Worm (Caenorhabditis elegans) whole organism, young adult: ENCODE data around the gene F47B8.2.

Source experiments
- B0019.2 ChIP-seq: fragments of 200-800 bp; sonication (Bioruptor generic); conservative IDR thresholded peaks from 2 replicates; pipeline ENCODE4 v1.3.6; 2022; ENCODE audit warnings: missing genetic modification reagents, missing genetic modification characterization, missing compliant biosample characterization
- B0035.1 ChIP-seq: sonication (generic microtip); optimal IDR thresholded peaks from 2 replicates; lab custom pipeline; 2016; ENCODE audit warnings: missing genetic modification characterization, mild to moderate bottlenecking, missing compliant biosample characterization, missing genotype, missing genetic modification reagents
- F23B12.7 ChIP-seq: sonication (generic microtip); optimal IDR thresholded peaks from 2 replicates; lab custom pipeline; 2017; ENCODE audit warnings: missing genetic modification characterization, mild to moderate bottlenecking, missing compliant biosample characterization, antibody characterized with exemption, moderate library complexity; ENCODE audit not compliant: insufficient read depth
- F33H1.4 ChIP-seq: fragments of 200-800 bp; sonication (Bioruptor generic); IDR thresholded peaks from 2 replicates; pipeline ENCODE4 v1.3.6; 2022; ENCODE audit warnings: missing genetic modification reagents, missing genetic modification characterization, missing compliant biosample characterization
- F37B4.10 ChIP-seq: fragments of 200-800 bp; sonication (Bioruptor generic); IDR thresholded peaks from 2 replicates; pipeline ENCODE4 v1.3.6; 2022; ENCODE audit warnings: missing genetic modification characterization, missing compliant biosample characterization
- F49E8.2 ChIP-seq: sonication (generic microtip); optimal IDR thresholded peaks from 3 replicates; lab custom pipeline; 2017; ENCODE audit warnings: missing genetic modification characterization, mild to moderate bottlenecking, missing compliant biosample characterization, antibody characterized with exemption, moderate library complexity; ENCODE audit not compliant: insufficient read depth
- F52B5.7 ChIP-seq: sonication (generic microtip); optimal IDR thresholded peaks from 2 replicates; lab custom pipeline; 2016; ENCODE audit warnings: mild to moderate bottlenecking, missing genetic modification characterization, missing compliant biosample characterization
- F55B11.4 ChIP-seq: sonication (generic microtip); optimal IDR thresholded peaks from 2 replicates; lab custom pipeline; 2016; ENCODE audit warnings: missing compliant biosample characterization, missing genetic modification characterization, borderline replicate concordance; ENCODE audit not compliant: insufficient read depth
- F57A8.1 ChIP-seq: fragments of 200-800 bp; sonication (Bioruptor generic); optimal IDR thresholded peaks from 2 replicates; lab custom pipeline; 2018; ENCODE audit warnings: mild to moderate bottlenecking, missing genetic modification characterization, moderate library complexity, missing compliant biosample characterization
- K12H6.12 ChIP-seq: fragments of 200-800 bp; sonication (Bioruptor generic); optimal IDR thresholded peaks from 2 replicates; lab custom pipeline; 2018; ENCODE audit warnings: mild to moderate bottlenecking, missing genetic modification characterization, missing compliant biosample characterization
- T07F8.4 ChIP-seq: sonication (generic microtip); optimal IDR thresholded peaks from 2 replicates; lab custom pipeline; 2016; ENCODE audit warnings: mild to moderate bottlenecking, missing genetic modification characterization, moderate library complexity, missing compliant biosample characterization
- T26A5.8 ChIP-seq: sonication (generic microtip); optimal IDR thresholded peaks from 2 replicates; lab custom pipeline; 2016; ENCODE audit warnings: missing genetic modification characterization, missing compliant biosample characterization
- Y67H2A.10 ChIP-seq: fragments of 200-800 bp; sonication (Bioruptor generic); conservative IDR thresholded peaks from 2 replicates; pipeline ENCODE4 v1.3.6; 2022; ENCODE audit warnings: missing genetic modification reagents, missing genetic modification characterization, missing compliant biosample characterization
- aptf-2 ChIP-seq: fragments of 200-800 bp; sonication (Bioruptor generic); conservative IDR thresholded peaks from 2 replicates; pipeline ENCODE4 v1.3.6; 2022; ENCODE audit warnings: missing genetic modification reagents, missing genetic modification characterization, missing compliant biosample characterization
- aptf-3 ChIP-seq: fragments of 200-800 bp; sonication (Bioruptor generic); IDR thresholded peaks from 2 replicates; pipeline ENCODE4 v1.3.6; 2022; ENCODE audit warnings: missing genetic modification characterization, missing compliant biosample characterization
- attf-3 ChIP-seq: fragments of 200-800 bp; sonication (Bioruptor generic); conservative IDR thresholded peaks from 2 replicates; pipeline ENCODE4 v1.3.6; 2022; ENCODE audit warnings: missing genetic modification reagents, missing genetic modification characterization, missing compliant biosample characterization
- attf-6 ChIP-seq: fragments of 200-800 bp; sonication (Bioruptor generic); IDR thresholded peaks from 2 replicates; pipeline ENCODE4 v1.3.6; 2022; ENCODE audit warnings: missing genetic modification reagents, missing genetic modification characterization, missing compliant biosample characterization
- ccch-3 ChIP-seq: fragments of 200-800 bp; sonication (Bioruptor generic); optimal IDR thresholded peaks from 2 replicates; lab custom pipeline; 2018; ENCODE audit warnings: mild to moderate bottlenecking, missing genetic modification characterization, missing compliant biosample characterization
- cebp-1 ChIP-seq, 2 experiments: fragments of 200-800 bp in 1 of 2; sonication (Bioruptor generic) in 1 of 2; sonication (generic microtip) in 1 of 2; IDR thresholded peaks in 1 of 2; optimal IDR thresholded peaks in 1 of 2; 2 replicates each; pipeline versions ENCODE4 v1.3.6 to Lab custom; 2017 to 2022; ENCODE audit warnings: missing compliant biosample characterization in 2 of 2, missing genetic modification characterization in 2 of 2, mild to moderate bottlenecking in 1 of 2, missing genetic modification reagents in 1 of 2, moderate library complexity in 1 of 2
- cebp-2 ChIP-seq: fragments of 200-800 bp; sonication (Bioruptor generic); IDR thresholded peaks from 2 replicates; pipeline ENCODE4 v1.3.6; 2022; ENCODE audit warnings: missing genetic modification characterization, missing compliant biosample characterization
- ceh-40 ChIP-seq: fragments of 200-800 bp; sonication (Bioruptor generic); IDR thresholded peaks from 2 replicates; pipeline ENCODE4 v1.3.6; 2022; ENCODE audit warnings: missing genetic modification characterization, missing compliant biosample characterization
- ceh-91 ChIP-seq: fragments of 200-800 bp; sonication (Bioruptor generic); IDR thresholded peaks from 2 replicates; pipeline ENCODE4 v1.3.6; 2022; ENCODE audit warnings: missing genetic modification reagents, missing genetic modification characterization, missing compliant biosample characterization
- dpff-1 ChIP-seq: sonication (generic microtip); optimal IDR thresholded peaks from 2 replicates; lab custom pipeline; 2017; ENCODE audit warnings: mild to moderate bottlenecking, missing genetic modification characterization, missing compliant biosample characterization
- egl-44 ChIP-seq: fragments of 200-800 bp; sonication (Bioruptor generic); IDR thresholded peaks from 2 replicates; pipeline ENCODE4 v1.3.6; 2022; ENCODE audit warnings: missing genetic modification reagents, missing genetic modification characterization, missing compliant biosample characterization
- egrh-3 ChIP-seq: fragments of 200-800 bp; sonication (Bioruptor generic); IDR thresholded peaks from 2 replicates; pipeline ENCODE4 v1.3.6; 2022; ENCODE audit warnings: missing genetic modification reagents, missing genetic modification characterization, missing compliant biosample characterization
- fkh-3 ChIP-seq: sonication (generic microtip); optimal IDR thresholded peaks from 2 replicates; lab custom pipeline; 2016; ENCODE audit warnings: mild to moderate bottlenecking, missing genetic modification characterization, missing compliant biosample characterization
- him-1 ChIP-seq: sonication (generic microtip); optimal IDR thresholded peaks from 2 replicates; lab custom pipeline; 2016; ENCODE audit warnings: missing genotype, missing genetic modification reagents, missing genetic modification characterization, missing compliant biosample characterization
- hmg-20 ChIP-seq: fragments of 200-800 bp; sonication (Bioruptor generic); IDR thresholded peaks from 2 replicates; pipeline ENCODE4 v1.3.6; 2022; ENCODE audit warnings: missing genetic modification reagents, missing genetic modification characterization, missing compliant biosample characterization
- lin-26 ChIP-seq: fragments of 200-800 bp; sonication (Bioruptor generic); IDR thresholded peaks from 2 replicates; pipeline ENCODE4 v1.3.6; 2022; ENCODE audit warnings: missing genetic modification reagents, missing genetic modification characterization, missing compliant biosample characterization
- lin-40 ChIP-seq: sonication (generic microtip); optimal IDR thresholded peaks from 2 replicates; lab custom pipeline; 2016; ENCODE audit warnings: missing genetic modification characterization, mild to moderate bottlenecking, missing compliant biosample characterization, missing genotype, missing genetic modification reagents
- lir-1 ChIP-seq: fragments of 200-800 bp; sonication (Bioruptor generic); conservative IDR thresholded peaks from 2 replicates; pipeline ENCODE4 v1.3.6; 2022; ENCODE audit warnings: missing genetic modification reagents, missing genetic modification characterization, missing compliant biosample characterization
- lsy-27 ChIP-seq: sonication (generic microtip); optimal IDR thresholded peaks from 2 replicates; lab custom pipeline; 2017; ENCODE audit warnings: missing genetic modification characterization, mild to moderate bottlenecking, missing compliant biosample characterization, antibody characterized with exemption, missing genotype, borderline replicate concordance; ENCODE audit not compliant: insufficient read depth
- madf-10 ChIP-seq: sonication (generic microtip); optimal IDR thresholded peaks from 2 replicates; lab custom pipeline; 2016; ENCODE audit warnings: mild to moderate bottlenecking, missing genetic modification characterization, missing compliant biosample characterization
- mes-4 ChIP-seq: sonication (generic microtip); optimal IDR thresholded peaks from 2 replicates; lab custom pipeline; 2016; ENCODE audit warnings: missing genotype, missing genetic modification characterization, missing compliant biosample characterization
- mxl-1 ChIP-seq: sonication (generic microtip); optimal IDR thresholded peaks from 2 replicates; lab custom pipeline; 2016; ENCODE audit warnings: missing genetic modification characterization, missing compliant biosample characterization
- nfya-2 ChIP-seq: fragments of 200-800 bp; sonication (Bioruptor generic); IDR thresholded peaks from 2 replicates; pipeline ENCODE4 v1.3.6; 2022; ENCODE audit warnings: missing genetic modification reagents, missing genetic modification characterization, missing compliant biosample characterization
- nhr-80 ChIP-seq: sonication (generic microtip); optimal IDR thresholded peaks from 2 replicates; lab custom pipeline; 2016; ENCODE audit warnings: missing genetic modification characterization, missing compliant biosample characterization
- nhr-90 ChIP-seq: sonication (generic microtip); optimal IDR thresholded peaks from 2 replicates; lab custom pipeline; 2016; ENCODE audit warnings: missing genotype, mild to moderate bottlenecking, missing genetic modification characterization, missing compliant biosample characterization
- pha-4 ChIP-seq: fragments of 150-350 bp; sonication (generic microtip); optimal IDR thresholded peaks from 2 replicates; lab custom pipeline; 2014; ENCODE audit warnings: missing biosample characterization, missing genetic modification reagents, missing genetic modification characterization
- sdz-38 ChIP-seq: sonication (generic microtip); optimal IDR thresholded peaks from 2 replicates; lab custom pipeline; 2016; ENCODE audit warnings: missing genotype, missing genetic modification characterization, missing compliant biosample characterization
- sea-2 ChIP-seq: fragments of 200-800 bp; sonication (Bioruptor generic); IDR thresholded peaks from 2 replicates; pipeline ENCODE4 v1.3.6; 2022; ENCODE audit warnings: missing genetic modification characterization, missing compliant biosample characterization
- snpc-1.1 ChIP-seq: sonication (generic microtip); optimal IDR thresholded peaks from 2 replicates; lab custom pipeline; 2017; ENCODE audit warnings: missing genetic modification characterization, mild to moderate bottlenecking, missing compliant biosample characterization, antibody characterized with exemption, moderate library complexity, missing genotype, missing genetic modification reagents; ENCODE audit not compliant: insufficient read depth
- snpc-1.3 ChIP-seq: sonication (generic microtip); optimal IDR thresholded peaks from 2 replicates; lab custom pipeline; 2017; ENCODE audit warnings: missing genetic modification characterization, mild to moderate bottlenecking, missing compliant biosample characterization, antibody characterized with exemption, moderate library complexity, missing genotype, missing genetic modification reagents; ENCODE audit not compliant: insufficient read depth
- snpc-4 ChIP-seq, 5 experiments: fragments of 150-350 bp in 1 of 5; sonication (generic microtip) in 4 of 5; optimal IDR thresholded peaks; 2 replicates each; lab custom pipeline; 2014 to 2018; ENCODE audit warnings: missing genetic modification characterization in 5 of 5, missing biosample characterization in 3 of 5, antibody characterized with exemption in 2 of 5, mild to moderate bottlenecking in 2 of 5, missing compliant biosample characterization in 2 of 5, missing genotype in 2 of 5, moderate library complexity in 2 of 5, missing genetic modification reagents in 1 of 5
- tbp1 ChIP-seq: fragments of 200-800 bp; sonication (Bioruptor generic); optimal IDR thresholded peaks from 2 replicates; lab custom pipeline; 2018; ENCODE audit warnings: mild to moderate bottlenecking, missing genetic modification characterization, missing compliant biosample characterization
- unc-62 ChIP-seq: fragments of 150-350 bp; optimal IDR thresholded peaks from 2 replicates; lab custom pipeline; 2014; ENCODE audit warnings: missing biosample characterization, missing genetic modification reagents, missing genetic modification characterization
- zim-3 ChIP-seq: sonication (generic microtip); optimal IDR thresholded peaks from 2 replicates; lab custom pipeline; 2017; ENCODE audit warnings: mild to moderate bottlenecking, missing genetic modification characterization, moderate library complexity, missing compliant biosample characterization

Gene F47B8.2

ce11 chrV:14350949-14351348 is 34.5 kb upstream of the F47B8.2 start (continued):
- TF ChIP-seq egrh-3 (GFP tag; lab: Robert Waterston, UW), result peak; percentile 89
- TF ChIP-seq F23B12.7 (tag; lab: Kevin White, UChicago), result no peak
- peak; percentile 80 for TF ChIP-seq nhr-90 (tag; lab: Kevin White, UChicago)
- no peak for TF ChIP-seq him-1 (tag; lab: Kevin White, UChicago)
- TF ChIP-seq dpff-1 (tag; lab: Kevin White, UChicago), result no peak
- 0 out of 2 replicates have a peak, but pooled peaks have one; percentile 47 for TF ChIP-seq lir-1
- TF ChIP-seq snpc-1.3 (tag; lab: Kevin White, UChicago), result no peak
- no peak for TF ChIP-seq unc-62 (GFP tag; lab: Kevin White, UChicago)
- no peak for TF ChIP-seq F55B11.4 (tag; lab: Kevin White, UChicago)
- TF ChIP-seq cebp-1 (GFP tag; IDR thresholded peaks at IDR 0.05; lab: Robert Waterston, UW), result no peak
- peak; percentile 83 for TF ChIP-seq cebp-1 (tag; optimal IDR thresholded peaks at IDR 0.05; lab: Kevin White, UChicago)
- TF ChIP-seq aptf-2 (GFP tag; lab: Robert Waterston, UW), result 0 out of 2 replicates have a peak, but pooled peaks have one; percentile 16
- 0 out of 2 replicates have a peak, but pooled peaks have one; percentile 23 for TF ChIP-seq ceh-40 (GFP tag; lab: Robert Waterston, UW)
- TF ChIP-seq ccch-3 (GFP tag; lab: Kevin White, UChicago), result no peak
- no peak for TF ChIP-seq B0019.2 (GFP tag; lab: Robert Waterston, UW)
- peak; percentile 77 for TF ChIP-seq lin-40 (tag; lab: Kevin White, UChicago)
- no peak for TF ChIP-seq F57A8.1 (GFP tag; lab: Kevin White, UChicago)
- TF ChIP-seq sea-2 (GFP tag; lab: Robert Waterston, UW), result no peak
- TF ChIP-seq ceh-91 (GFP tag; lab: Robert Waterston, UW), result no peak
- TF ChIP-seq nfya-2, result no peak
- no peak for TF ChIP-seq mes-4 (tag; lab: Kevin White, UChicago)
- peak; percentile 65 for TF ChIP-seq egl-44 (GFP tag; lab: Robert Waterston, UW)
- peak; percentile 98 for TF ChIP-seq madf-10 (tag; lab: Kevin White, UChicago)
- 0 out of 2 replicates have a peak, but pooled peaks have one; percentile 32 for TF ChIP-seq attf-3
- peak; percentile 46 for TF ChIP-seq F52B5.7
- no peak for TF ChIP-seq fkh-3 (tag; lab: Kevin White, UChicago)
- no peak for TF ChIP-seq F33H1.4 (GFP tag; lab: Robert Waterston, UW)
- no peak for TF ChIP-seq F37B4.10 (GFP tag; lab: Robert Waterston, UW)
- no peak for TF ChIP-seq T26A5.8 (tag; lab: Kevin White, UChicago)
- TF ChIP-seq B0035.1 (tag; lab: Kevin White, UChicago), result peak; percentile 39
- no peak for TF ChIP-seq snpc-4 (GFP tag; optimal IDR thresholded peaks at IDR 0.05; lab: Kevin White, UChicago)
- peak; percentile 27 to 70 (median 58) for TF ChIP-seq snpc-4 (tag; optimal IDR thresholded peaks at IDR 0.05; lab: Kevin White, UChicago)
- TF ChIP-seq aptf-3 (GFP tag; lab: Robert Waterston, UW), result no peak
- no peak for TF ChIP-seq mxl-1 (tag; lab: Kevin White, UChicago)
- peak; percentile 99 for TF ChIP-seq nhr-80 (tag; lab: Kevin White, UChicago)
- peak; percentile 52; the same call in 1 of the 2 replicates for TF ChIP-seq hmg-20 (GFP tag; lab: Robert Waterston, UW)
- TF ChIP-seq lsy-27, result no peak
- no peak for TF ChIP-seq F49E8.2
- TF ChIP-seq zim-3 (tag; lab: Kevin White, UChicago), result no peak
- TF ChIP-seq sdz-38, result no peak
- no peak for TF ChIP-seq T07F8.4 (tag; lab: Kevin White, UChicago)
- peak; percentile 67 for TF ChIP-seq K12H6.12 (tag; lab: Kevin White, UChicago)
- TF ChIP-seq pha-4 (tag; lab: Kevin White, UChicago), result no peak
- peak; percentile 58 for TF ChIP-seq tbp1 (GFP tag; lab: Kevin White, UChicago)
- TF ChIP-seq lin-26 (GFP tag; lab: Robert Waterston, UW), result peak; percentile 74
- TF ChIP-seq snpc-1.1, result no peak
- TF ChIP-seq cebp-2 (GFP tag; lab: Robert Waterston, UW), result no peak
- TF ChIP-seq Y67H2A.10 (GFP tag; lab: Robert Waterston, UW), result peak; percentile 85
- no peak for TF ChIP-seq attf-6 (GFP tag; lab: Robert Waterston, UW)
